Worm (Caenorhabditis elegans) whole organism, late embryonic: ENCODE measurements around the gene slc-25A10.

Source experiments
- dmd-4 ChIP-seq: sonication (generic microtip); optimal IDR thresholded peaks from 2 replicates; lab custom pipeline; 2016; ENCODE audit warnings: borderline replicate concordance, missing genetic modification characterization, missing compliant biosample characterization
- ets-4 ChIP-seq: sonication (generic microtip); optimal IDR thresholded peaks from 2 replicates; lab custom pipeline; 2016; ENCODE audit warnings: missing genetic modification characterization, missing compliant biosample characterization
- eyg-1 ChIP-seq: sonication (generic microtip); optimal IDR thresholded peaks from 2 replicates; lab custom pipeline; 2016; ENCODE audit warnings: missing genotype, missing genetic modification characterization, missing compliant biosample characterization
- nhr-11 ChIP-seq: fragments of 150-350 bp; optimal IDR thresholded peaks from 2 replicates; lab custom pipeline; 2014; ENCODE audit warnings: missing biosample characterization, missing genetic modification characterization

- no peak for TF ChIP-seq nhr-11 (tag; lab: Kevin White, UChicago)
- TF ChIP-seq ets-4 (tag; lab: Kevin White, UChicago), result no peak
- TF ChIP-seq eyg-1 (tag; lab: Kevin White, UChicago), result no peak
- no peak for TF ChIP-seq dmd-4 (tag; lab: Kevin White, UChicago)
These were observed 21.4 kb upstream of the slc-25A10 start for ce11 chrX:6746849-6747248.
